Fruit fly (Drosophila melanogaster) whole organism, prepupa: ENCODE results near the gene CG13457.

Source experiments
- CG9139 ChIP-seq: fragments of 200-800 bp; sonication (Bioruptor generic); optimal IDR thresholded peaks from 3 replicates; lab custom pipeline; 2017; ENCODE audit warnings: missing biosample characterization, mild to moderate bottlenecking, missing genetic modification characterization
- Gug ChIP-seq: fragments of 200-800 bp; sonication (Bioruptor generic); IDR thresholded peaks from 2 replicates; pipeline ENCODE4 v1.3.6; 2022; ENCODE audit warnings: missing biosample characterization, missing genetic modification characterization
- Hr39 ChIP-seq: fragments of 200-800 bp; sonication (Bioruptor generic); optimal IDR thresholded peaks from 2 replicates; lab custom pipeline; 2016; ENCODE audit warnings: missing biosample characterization, missing genetic modification characterization
- Lpt ChIP-seq: fragments of 200-800 bp; sonication (Bioruptor generic); optimal IDR thresholded peaks from 3 replicates; lab custom pipeline; 2016; ENCODE audit warnings: missing biosample characterization, missing genetic modification characterization

DNA sequence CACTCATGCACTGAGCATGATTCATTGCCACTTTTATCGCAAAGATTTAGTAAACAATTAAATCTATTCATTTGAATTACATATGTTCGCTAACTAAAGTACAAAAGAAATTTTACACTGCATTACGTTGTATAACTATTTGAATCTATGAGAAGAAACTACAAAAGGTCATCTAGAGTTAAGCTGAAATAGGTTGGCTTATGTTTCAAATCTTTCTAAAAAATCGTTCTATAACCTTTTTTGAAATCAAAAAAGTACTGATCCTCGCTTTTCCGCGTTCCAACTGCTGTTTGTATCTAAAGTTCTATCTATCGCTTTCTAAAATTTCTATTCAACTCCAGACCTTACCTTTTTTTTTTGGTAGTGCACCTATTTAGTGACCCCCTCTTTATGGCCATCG, 5.5 kb downstream of the CG13457 start:
- no peak for TF ChIP-seq CG9139 (GFP tag; lab: Kevin White, UChicago)
- no peak for TF ChIP-seq Hr39 (GFP tag; lab: Kevin White, UChicago)
- no peak for TF ChIP-seq Gug
- no peak for TF ChIP-seq Lpt
